Worm (Caenorhabditis elegans) whole organism, L3 larva: ENCODE data around the gene oac-46.

Source experiments
- aly-2 ChIP-seq: fragments of 150-350 bp; optimal IDR thresholded peaks from 2 replicates; lab custom pipeline; 2014; ENCODE audit warnings: missing biosample characterization, missing genetic modification characterization
- ama-1 ChIP-seq: fragments of 150-350 bp; optimal IDR thresholded peaks from 2 replicates; lab custom pipeline; 2018
- ceh-82 ChIP-seq: fragments of 150-350 bp; optimal IDR thresholded peaks from 2 replicates; lab custom pipeline; 2014; ENCODE audit warnings: missing biosample characterization, missing genetic modification characterization
- egl-27 ChIP-seq: sonication (generic microtip); optimal IDR thresholded peaks from 4 replicates; lab custom pipeline; 2017; ENCODE audit warnings: missing biosample characterization, missing genetic modification reagents, missing genetic modification characterization
- elt-3 ChIP-seq, 3 experiments: fragments of 150-350 bp in 1 of 3; sonication (generic microtip) in 2 of 3; optimal IDR thresholded peaks; 2 replicates in 2 of 3; 4 replicates in 1 of 3; lab custom pipeline; 2014 to 2017; ENCODE audit warnings: missing biosample characterization in 3 of 3, missing genetic modification characterization in 3 of 3
- fkh-10 ChIP-seq: sonication (generic microtip); optimal IDR thresholded peaks from 2 replicates; lab custom pipeline; 2017; ENCODE audit warnings: missing biosample characterization, missing genetic modification reagents, missing genetic modification characterization
- lsy-12 ChIP-seq: sonication (generic microtip); optimal IDR thresholded peaks from 2 replicates; lab custom pipeline; 2016; ENCODE audit warnings: mild to moderate bottlenecking, missing genetic modification characterization, missing compliant biosample characterization
- nhr-237 ChIP-seq: fragments of 150-350 bp; optimal IDR thresholded peaks from 2 replicates; lab custom pipeline; 2014; ENCODE audit warnings: missing biosample characterization, missing genetic modification characterization
- nhr-28 ChIP-seq: fragments of 150-350 bp; optimal IDR thresholded peaks from 2 replicates; lab custom pipeline; 2014; ENCODE audit warnings: missing biosample characterization, missing genetic modification characterization
- pha-4 ChIP-seq: fragments of 150-350 bp; optimal IDR thresholded peaks from 2 replicates; lab custom pipeline; 2014; ENCODE audit warnings: missing biosample characterization, missing genetic modification reagents, missing genetic modification characterization
- pqm-1 ChIP-seq: fragments of 150-350 bp; optimal IDR thresholded peaks from 2 replicates; lab custom pipeline; 2017; ENCODE audit warnings: missing biosample characterization, missing genetic modification characterization, inconsistent platforms
- skn-1 ChIP-seq: fragments of 150-350 bp; optimal IDR thresholded peaks from 2 replicates; lab custom pipeline; 2014; ENCODE audit warnings: missing biosample characterization, missing genetic modification characterization
- unc-39 ChIP-seq: sonication (generic microtip); optimal IDR thresholded peaks from 4 replicates; lab custom pipeline; 2017; ENCODE audit warnings: missing biosample characterization, missing genetic modification characterization
- unc-62 ChIP-seq: fragments of 150-350 bp; sonication (generic microtip); optimal IDR thresholded peaks from 4 replicates; lab custom pipeline; 2014; ENCODE audit warnings: missing biosample characterization, missing genetic modification reagents, missing genetic modification characterization

- no peak for TF ChIP-seq ceh-82 (tag; lab: Kevin White, UChicago)
- no peak for TF ChIP-seq unc-62
- TF ChIP-seq nhr-28 (tag; lab: Kevin White, UChicago) = no peak
- TF ChIP-seq skn-1 = no peak
- no peak for TF ChIP-seq aly-2 (tag; lab: Kevin White, UChicago)
- peak; percentile 13 for TF ChIP-seq pqm-1 (tag; lab: Kevin White, UChicago)
- no peak for TF ChIP-seq nhr-237
- no peak for TF ChIP-seq egl-27 (tag; lab: Kevin White, UChicago)
- TF ChIP-seq fkh-10 (GFP tag; lab: Kevin White, UChicago) = no peak
- no peak for TF ChIP-seq lsy-12 (tag; lab: Kevin White, UChicago)
- no peak for TF ChIP-seq ama-1 (lab: Kevin White, UChicago)
- no peak for TF ChIP-seq elt-3 (tag; optimal IDR thresholded peaks at IDR 0.05; lab: Kevin White, UChicago)
- no peak for TF ChIP-seq pha-4 (tag; lab: Kevin White, UChicago)
- no peak for TF ChIP-seq unc-39 (tag; lab: Kevin White, UChicago)
These were observed 29.2 kb downstream of the oac-46 start for ce11 chrII:8822711-8823110.
